Worm (Caenorhabditis elegans) whole organism, midembryonic: ENCODE results near the gene C50E3.12.

Experiments used
- flt-1 ChIP-seq: fragments of 200-800 bp; sonication (Bioruptor generic); IDR thresholded peaks from 2 replicates; pipeline ENCODE4 v1.3.6; 2022; ENCODE audit warnings: missing genetic modification characterization, missing compliant biosample characterization
- med-1 ChIP-seq: sonication (generic microtip); optimal IDR thresholded peaks from 2 replicates; lab custom pipeline; 2017; ENCODE audit warnings: missing genetic modification characterization, mild to moderate bottlenecking, missing compliant biosample characterization, antibody characterized with exemption, missing genetic modification reagents; ENCODE audit not compliant: insufficient read depth
- ztf-23 ChIP-seq: fragments of 200-800 bp; sonication (Bioruptor generic); IDR thresholded peaks from 2 replicates; pipeline ENCODE4 v1.3.6; 2022; ENCODE audit warnings: missing genetic modification reagents, missing genetic modification characterization, missing compliant biosample characterization

DNA sequence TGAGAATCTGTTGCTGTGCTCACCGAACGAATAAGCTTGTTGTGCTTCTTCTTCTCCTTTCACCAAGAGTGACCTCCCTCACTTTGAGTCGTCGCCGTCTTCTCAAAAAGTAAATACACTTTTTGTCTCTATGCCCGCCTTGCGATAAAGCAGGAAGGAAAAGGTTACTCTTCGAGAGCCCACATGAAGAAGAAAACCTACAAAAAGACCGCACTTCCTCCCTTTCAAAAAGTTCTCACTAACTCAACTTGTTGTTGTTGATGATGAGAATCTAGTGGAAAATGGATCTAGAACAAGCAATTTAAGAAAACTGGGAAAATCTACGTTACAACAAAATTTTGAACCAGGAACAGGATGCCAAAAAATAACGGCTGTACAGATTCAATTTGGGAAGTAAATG, 31.4 kb downstream of the C50E3.12 start, which contains the start of gene C50E3.6:
- TF ChIP-seq flt-1 (GFP tag; lab: Robert Waterston, UW) (no peak), med-1 (GFP tag; lab: Kevin White, UChicago) (no peak), ztf-23 (no peak)
